Worm (Caenorhabditis elegans) whole organism, late embryonic: ENCODE results near the gene peli-1.

Experiments
- C08G9.2 ChIP-seq: sonication (generic microtip); optimal IDR thresholded peaks from 2 replicates; lab custom pipeline; 2016; ENCODE audit warnings: mild to moderate bottlenecking, missing genetic modification characterization, moderate library complexity, missing compliant biosample characterization
- C38D4.7 ChIP-seq: fragments of 200-800 bp; sonication (Bioruptor generic); optimal IDR thresholded peaks from 2 replicates; lab custom pipeline; 2018; ENCODE audit warnings: mild to moderate bottlenecking, missing genetic modification characterization, moderate library complexity, missing compliant biosample characterization
- F13H6.1 ChIP-seq: sonication (generic microtip); optimal IDR thresholded peaks from 2 replicates; lab custom pipeline; 2016; ENCODE audit warnings: missing genetic modification characterization, missing compliant biosample characterization
- K02D7.2 ChIP-seq: sonication (generic microtip); optimal IDR thresholded peaks from 2 replicates; lab custom pipeline; 2017; ENCODE audit warnings: mild to moderate bottlenecking, missing genetic modification characterization, missing compliant biosample characterization
- Y22D7AL.16 ChIP-seq: sonication (generic microtip); optimal IDR thresholded peaks from 2 replicates; lab custom pipeline; 2016; ENCODE audit warnings: missing genetic modification characterization, missing compliant biosample characterization
- ahr-1 ChIP-seq: sonication (generic microtip); optimal IDR thresholded peaks from 2 replicates; lab custom pipeline; 2016; ENCODE audit warnings: missing genetic modification characterization, missing compliant biosample characterization
- ceh-14 ChIP-seq: sonication (generic microtip); optimal IDR thresholded peaks from 2 replicates; lab custom pipeline; 2016; ENCODE audit warnings: missing genotype, missing genetic modification characterization, missing compliant biosample characterization
- ceh-18 ChIP-seq: sonication (generic microtip); optimal IDR thresholded peaks from 2 replicates; lab custom pipeline; 2016; ENCODE audit warnings: missing genetic modification characterization, missing compliant biosample characterization
- ceh-19 ChIP-seq: fragments of 200-800 bp; sonication (Bioruptor generic); optimal IDR thresholded peaks from 2 replicates; lab custom pipeline; 2018; ENCODE audit warnings: mild to moderate bottlenecking, missing genetic modification characterization, missing compliant biosample characterization
- ceh-22 ChIP-seq: sonication (generic microtip); optimal IDR thresholded peaks from 2 replicates; lab custom pipeline; 2017; ENCODE audit warnings: missing biosample characterization, missing genetic modification characterization
- ceh-30 ChIP-seq: fragments of 150-350 bp; optimal IDR thresholded peaks from 2 replicates; lab custom pipeline; 2014; ENCODE audit warnings: missing biosample characterization, missing genetic modification characterization
- ceh-31 ChIP-seq: sonication (generic microtip); optimal IDR thresholded peaks from 2 replicates; lab custom pipeline; 2016; ENCODE audit warnings: missing genetic modification characterization, missing compliant biosample characterization
- ceh-45 ChIP-seq: fragments of 200-800 bp; sonication (Bioruptor generic); IDR thresholded peaks from 2 replicates; pipeline ENCODE4 v1.3.6; 2022; ENCODE audit warnings: missing genetic modification reagents, missing genetic modification characterization, missing compliant biosample characterization
- ceh-48 ChIP-seq: sonication (generic microtip); optimal IDR thresholded peaks from 2 replicates; lab custom pipeline; 2016; ENCODE audit warnings: missing genetic modification characterization, inconsistent platforms, missing compliant biosample characterization
- ceh-9 ChIP-seq: sonication (generic microtip); optimal IDR thresholded peaks from 2 replicates; lab custom pipeline; 2016; ENCODE audit warnings: mild to moderate bottlenecking, missing genetic modification characterization, inconsistent platforms, missing compliant biosample characterization
- dmd-4 ChIP-seq: sonication (generic microtip); optimal IDR thresholded peaks from 2 replicates; lab custom pipeline; 2016; ENCODE audit warnings: borderline replicate concordance, missing genetic modification characterization, missing compliant biosample characterization
- elt-4 ChIP-seq: sonication (generic microtip); optimal IDR thresholded peaks from 2 replicates; lab custom pipeline; 2016; ENCODE audit warnings: missing genetic modification characterization, missing compliant biosample characterization
- eyg-1 ChIP-seq: sonication (generic microtip); optimal IDR thresholded peaks from 2 replicates; lab custom pipeline; 2016; ENCODE audit warnings: missing genotype, missing genetic modification characterization, missing compliant biosample characterization
- fkh-6 ChIP-seq: sonication (generic microtip); optimal IDR thresholded peaks from 2 replicates; lab custom pipeline; 2016; ENCODE audit warnings: missing genetic modification characterization, missing compliant biosample characterization
- hlh-13 ChIP-seq: fragments of 200-800 bp; sonication (Bioruptor generic); optimal IDR thresholded peaks from 2 replicates; lab custom pipeline; 2018; ENCODE audit warnings: mild to moderate bottlenecking, missing genetic modification characterization, missing compliant biosample characterization
- hlh-15 ChIP-seq: sonication (generic microtip); optimal IDR thresholded peaks from 2 replicates; lab custom pipeline; 2016; ENCODE audit warnings: missing genetic modification characterization, missing compliant biosample characterization
- madf-2 ChIP-seq: sonication (generic microtip); optimal IDR thresholded peaks from 2 replicates; lab custom pipeline; 2017; ENCODE audit warnings: missing genetic modification characterization, missing compliant biosample characterization
- nfya-1 ChIP-seq: sonication (generic microtip); optimal IDR thresholded peaks from 2 replicates; lab custom pipeline; 2017; ENCODE audit warnings: missing genetic modification characterization, mild to moderate bottlenecking, missing compliant biosample characterization, antibody characterized with exemption, moderate library complexity
- nhr-11 ChIP-seq: fragments of 150-350 bp; optimal IDR thresholded peaks from 2 replicates; lab custom pipeline; 2014; ENCODE audit warnings: missing biosample characterization, missing genetic modification characterization
- npax-4 ChIP-seq: sonication (generic microtip); optimal IDR thresholded peaks from 2 replicates; lab custom pipeline; 2016; ENCODE audit warnings: missing genetic modification characterization, missing compliant biosample characterization
- odd-2 ChIP-seq: sonication (generic microtip); optimal IDR thresholded peaks from 2 replicates; lab custom pipeline; 2017; ENCODE audit warnings: antibody characterized with exemption, mild to moderate bottlenecking, missing genetic modification characterization, missing compliant biosample characterization
- pag-3 ChIP-seq: sonication (generic microtip); optimal IDR thresholded peaks from 2 replicates; lab custom pipeline; 2016; ENCODE audit warnings: missing compliant biosample characterization, missing genetic modification characterization, borderline replicate concordance
- pat-9 ChIP-seq: fragments of 200-800 bp; sonication (Bioruptor generic); optimal IDR thresholded peaks from 2 replicates; lab custom pipeline; 2018; ENCODE audit warnings: mild to moderate bottlenecking, missing genetic modification characterization, moderate library complexity, missing compliant biosample characterization
- pha-4 ChIP-seq: fragments of 150-350 bp; optimal IDR thresholded peaks from 2 replicates; lab custom pipeline; 2018; ENCODE audit warnings: missing biosample characterization, missing genetic modification reagents, missing genetic modification characterization
- pros-1 ChIP-seq: fragments of 150-350 bp; optimal IDR thresholded peaks from 2 replicates; lab custom pipeline; 2014; ENCODE audit warnings: missing biosample characterization, missing genetic modification reagents, missing genetic modification characterization
- unc-86 ChIP-seq: sonication (generic microtip); optimal IDR thresholded peaks from 2 replicates; lab custom pipeline; 2016; ENCODE audit warnings: missing genetic modification characterization, missing compliant biosample characterization
- ztf-16 ChIP-seq: sonication (generic microtip); optimal IDR thresholded peaks from 2 replicates; lab custom pipeline; 2017; ENCODE audit warnings: missing genetic modification characterization, missing compliant biosample characterization

The peli-1 gene

ce11 chrV:5755203-5755693, 49.6 kb downstream of the peli-1 start, which contains the start of gene K09H11.11:
Gene K09H11.11, minus strand, starts transcription at chrV:5755253.
- TF ChIP-seq ceh-31 (tag; lab: Kevin White, UChicago): peak; percentile 15

- no peak for TF ChIP-seq elt-4 (tag; lab: Kevin White, UChicago)
- no peak for TF ChIP-seq C38D4.7 (GFP tag; lab: Kevin White, UChicago)
- no peak for TF ChIP-seq ceh-48 (tag; lab: Kevin White, UChicago)
- TF ChIP-seq odd-2 (tag; lab: Kevin White, UChicago): no peak
- TF ChIP-seq ahr-1 (tag; lab: Kevin White, UChicago): no peak
- no peak for TF ChIP-seq Y22D7AL.16 (tag; lab: Kevin White, UChicago)
Measured at ce11 chrV:5756193-5756592, 50.6 kb downstream of the peli-1 start, which contains the start of gene C53A3.3. Gene C53A3.3, plus strand, starts transcription at chrV:5756493.

ce11 chrV:5758780-5759179, 53.2 kb downstream of the peli-1 start, which contains the start of gene C53A3.4:
Gene C53A3.4, minus strand, starts transcription at chrV:5758880.
- no peak for TF ChIP-seq ztf-16
- TF ChIP-seq fkh-6: no peak
- no peak for TF ChIP-seq C08G9.2
- TF ChIP-seq ceh-45: no peak
- TF ChIP-seq ceh-30: no peak
- TF ChIP-seq ceh-19 (GFP tag; lab: Kevin White, UChicago): no peak
- no peak for TF ChIP-seq ahr-1 (tag; lab: Kevin White, UChicago)
- TF ChIP-seq eyg-1 (tag; lab: Kevin White, UChicago): no peak
- TF ChIP-seq pat-9: no peak
- TF ChIP-seq dmd-4: no peak
- no peak for TF ChIP-seq ceh-18 (tag; lab: Kevin White, UChicago)

- no peak for TF ChIP-seq ceh-14 (tag; lab: Kevin White, UChicago)
- TF ChIP-seq ceh-48 (tag; lab: Kevin White, UChicago): no peak
- no peak for TF ChIP-seq ceh-30
- no peak for TF ChIP-seq hlh-13 (GFP tag; lab: Kevin White, UChicago)
- no peak for TF ChIP-seq nfya-1 (tag; lab: Kevin White, UChicago)
- no peak for TF ChIP-seq nhr-11 (tag; lab: Kevin White, UChicago)
- TF ChIP-seq npax-4 (tag; lab: Kevin White, UChicago): no peak
- TF ChIP-seq C08G9.2: no peak
- no peak for TF ChIP-seq hlh-15 (tag; lab: Kevin White, UChicago)
- TF ChIP-seq F13H6.1 (tag; lab: Kevin White, UChicago): no peak
- no peak for TF ChIP-seq pag-3 (tag; lab: Kevin White, UChicago)
- TF ChIP-seq ceh-9 (tag; lab: Kevin White, UChicago): no peak
- TF ChIP-seq madf-2 (tag; lab: Kevin White, UChicago): no peak
- no peak for TF ChIP-seq pha-4 (tag; lab: Kevin White, UChicago)
- no peak for TF ChIP-seq unc-86 (tag; lab: Kevin White, UChicago)
- no peak for TF ChIP-seq ceh-22 (tag; lab: Kevin White, UChicago)
- TF ChIP-seq K02D7.2 (tag; lab: Kevin White, UChicago): no peak
- no peak for TF ChIP-seq elt-4 (tag; lab: Kevin White, UChicago)
- TF ChIP-seq pros-1 (tag; lab: Kevin White, UChicago): no peak
- no peak for TF ChIP-seq ceh-19 (GFP tag; lab: Kevin White, UChicago)
Measured at ce11 chrV:5760132-5760531, 54.5 kb downstream of the peli-1 start, which contains the start of gene C53A3.1. Gene C53A3.1, minus strand, starts transcription at chrV:5760232.
